Worm (Caenorhabditis elegans): Measurements from ENCODE around the gene R02F11.2.

The R02F11.2 gene

ce11 chrV:4826710-4827380 lies 32.4 kb downstream of the R02F11.2 start, which contains the start of the genes hsp-6 and C37H5.5 (continued):
- TF ChIP-seq zfp-3 (GFP tag; conservative IDR thresholded peaks at IDR 0.05) = peak; percentile 41; the same call in 1 of the 2 replicates
- no peak for TF ChIP-seq nhr-10 (tag; optimal IDR thresholded peaks at IDR 0.05)
- TF ChIP-seq Y48G9A.11 (GFP tag; IDR thresholded peaks at IDR 0.05) = no peak
- TF ChIP-seq hlh-30 (tag; optimal IDR thresholded peaks at IDR 0.05; ENCODE audit: insufficient read depth) = peak; percentile 99
- TF ChIP-seq nhr-237 (tag; optimal IDR thresholded peaks at IDR 0.05) = no peak
- no peak for TF ChIP-seq nhr-111 (GFP tag; optimal IDR thresholded peaks at IDR 0.05)
- no peak for TF ChIP-seq saeg-2 (GFP tag; IDR thresholded peaks at IDR 0.05)
- no peak for TF ChIP-seq cey-2 (tag; optimal IDR thresholded peaks at IDR 0.05; ENCODE audit: borderline replicate concordance, insufficient read depth)
- TF ChIP-seq T26A8.4 (GFP tag; IDR thresholded peaks at IDR 0.05) = peak; percentile 68
- TF ChIP-seq rbr-2 (tag; optimal IDR thresholded peaks at IDR 0.05) = peak; percentile 75
- TF ChIP-seq ceh-44 (GFP tag; IDR thresholded peaks at IDR 0.05) = peak; percentile 23; the same call in 1 of the 2 replicates
- peak; percentile 36 for TF ChIP-seq F49E8.2 (tag; optimal IDR thresholded peaks at IDR 0.05; ENCODE audit: borderline replicate concordance)
- peak; percentile 87 for TF ChIP-seq hlh-11 (tag; optimal IDR thresholded peaks at IDR 0.05)

ce11 chrV:4834277-4834676 lies 39.9 kb downstream of the R02F11.2 start, which contains the start of gene C37H5.14:
C37H5.14 (minus strand) TSS chrV:4834377.
- TF ChIP-seq aly-2 (tag; optimal IDR thresholded peaks at IDR 0.05) (no peak), lin-15B (tag; optimal IDR thresholded peaks at IDR 0.05) (no peak), snpc-1.2 (GFP tag; IDR thresholded peaks at IDR 0.05) (no peak), ceh-62 (tag; optimal IDR thresholded peaks at IDR 0.05) (no peak), hmg-1.1 (GFP tag; IDR thresholded peaks at IDR 0.05) (no peak), nhr-6 (tag; optimal IDR thresholded peaks at IDR 0.05) (no peak), nhr-76 (tag; optimal IDR thresholded peaks at IDR 0.05) (no peak), nhr-102 (tag; optimal IDR thresholded peaks at IDR 0.05) (no peak)

DNA sequence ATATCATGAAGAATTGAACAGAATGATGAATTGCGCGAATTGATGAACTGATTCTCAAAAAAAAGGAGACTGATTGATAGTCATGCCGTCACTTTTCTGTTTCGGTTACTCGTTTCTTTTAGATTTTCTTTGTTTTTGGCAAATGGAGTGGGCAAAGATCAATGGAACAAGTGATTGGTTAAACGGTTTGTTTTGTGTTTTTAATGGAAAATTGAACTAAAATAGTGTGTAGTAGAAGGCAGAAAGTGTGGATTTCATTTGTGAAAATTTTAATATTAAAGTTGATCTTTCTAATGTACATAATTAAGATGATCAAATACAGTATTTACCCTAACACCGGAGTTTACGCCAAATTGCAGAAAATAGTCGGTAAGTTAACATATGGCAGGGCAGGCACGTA lies 45.5 kb downstream of the R02F11.2 start, which contains the start of gene nas-9:
Gene nas-9 (minus strand): TSS at position 101 of the 400 bp plus-strand sequence.
- TF ChIP-seq nhr-28 (tag; optimal IDR thresholded peaks at IDR 0.05) (peak; percentile 4), tra-1 (GFP tag; IDR thresholded peaks at IDR 0.05) (no peak)

ce11 chrV:4841179-4841578 lies 46.8 kb downstream of the R02F11.2 start, which contains the start of gene cwp-1:
cwp-1 (minus strand) TSS chrV:4841279.
- no peak for TF ChIP-seq unc-39 (tag; optimal IDR thresholded peaks at IDR 0.05)
- no peak for TF ChIP-seq nhr-111 (GFP tag; optimal IDR thresholded peaks at IDR 0.05)
- no peak for TF ChIP-seq cey-2 (tag; optimal IDR thresholded peaks at IDR 0.05; ENCODE audit: borderline replicate concordance, insufficient read depth)
- TF ChIP-seq nhr-41 (GFP tag; IDR thresholded peaks at IDR 0.05) = no peak
- TF ChIP-seq skn-1 (tag; optimal IDR thresholded peaks at IDR 0.05) = no peak
- no peak for TF ChIP-seq fkh-10 (GFP tag; optimal IDR thresholded peaks at IDR 0.05)
- no peak for TF ChIP-seq mes-2 (tag; optimal IDR thresholded peaks at IDR 0.05; ENCODE audit: poor library complexity, severe bottlenecking)
- no peak for TF ChIP-seq nhr-77 (tag; optimal IDR thresholded peaks at IDR 0.05)
- TF ChIP-seq lin-29 (GFP tag; IDR thresholded peaks at IDR 0.05) = no peak
- no peak for TF ChIP-seq php-3 (GFP tag; IDR thresholded peaks at IDR 0.05)
- no peak for TF ChIP-seq R02D3.7 (tag; optimal IDR thresholded peaks at IDR 0.05)
- no peak for TF ChIP-seq ceh-32 (tag; optimal IDR thresholded peaks at IDR 0.05; ENCODE audit: poor library complexity)
- no peak for TF ChIP-seq attf-4 (tag; optimal IDR thresholded peaks at IDR 0.05)
- TF ChIP-seq ces-1 (GFP tag; optimal IDR thresholded peaks at IDR 0.05) = no peak
- TF ChIP-seq dpl-1 (GFP tag; optimal IDR thresholded peaks at IDR 0.05) = no peak

All from whole organism, L4 larva.